Worm (Caenorhabditis elegans) whole organism, midembryonic: ENCODE data around the gene abhd-5.1.

Experiments
- T22C8.4 ChIP-seq: fragments of 200-800 bp; sonication (Bioruptor generic); IDR thresholded peaks from 2 replicates; pipeline ENCODE4 v1.3.6; 2022; ENCODE audit warnings: missing genetic modification characterization, missing compliant biosample characterization
- cog-1 ChIP-seq: sonication (generic microtip); optimal IDR thresholded peaks from 2 replicates; lab custom pipeline; 2016; ENCODE audit warnings: missing genetic modification characterization, missing compliant biosample characterization
- flt-1 ChIP-seq: fragments of 200-800 bp; sonication (Bioruptor generic); IDR thresholded peaks from 2 replicates; pipeline ENCODE4 v1.3.6; 2022; ENCODE audit warnings: missing genetic modification characterization, missing compliant biosample characterization
- klf-2 ChIP-seq: fragments of 200-800 bp; sonication (Bioruptor generic); conservative IDR thresholded peaks from 2 replicates; pipeline ENCODE4 v1.3.6; 2022; ENCODE audit warnings: missing genetic modification reagents, missing genetic modification characterization, missing compliant biosample characterization
- med-1 ChIP-seq: sonication (generic microtip); optimal IDR thresholded peaks from 2 replicates; lab custom pipeline; 2017; ENCODE audit warnings: missing genetic modification characterization, mild to moderate bottlenecking, missing compliant biosample characterization, antibody characterized with exemption, missing genetic modification reagents; ENCODE audit not compliant: insufficient read depth
- ref-1 ChIP-seq: fragments of 200-800 bp; sonication (Bioruptor generic); conservative IDR thresholded peaks from 2 replicates; pipeline ENCODE4 v1.3.6; 2022; ENCODE audit warnings: missing genetic modification reagents, missing genetic modification characterization, missing compliant biosample characterization
- tab-1 ChIP-seq: fragments of 200-800 bp; sonication (Bioruptor generic); IDR thresholded peaks from 2 replicates; pipeline ENCODE4 v1.3.6; 2022; ENCODE audit warnings: missing genetic modification characterization, missing compliant biosample characterization
- ztf-23 ChIP-seq: fragments of 200-800 bp; sonication (Bioruptor generic); IDR thresholded peaks from 2 replicates; pipeline ENCODE4 v1.3.6; 2022; ENCODE audit warnings: missing genetic modification reagents, missing genetic modification characterization, missing compliant biosample characterization
- ztf-29 ChIP-seq: fragments of 200-800 bp; sonication (Bioruptor generic); IDR thresholded peaks from 2 replicates; pipeline ENCODE4 v1.3.6; 2022; ENCODE audit warnings: missing genetic modification reagents, missing genetic modification characterization, missing compliant biosample characterization

ce11 chrV:4894971-4895370, 47.5 kb downstream of the abhd-5.1 start, which contains the start of gene ugt-11:
- TF ChIP-seq flt-1 (GFP tag; lab: Robert Waterston, UW): no peak
- TF ChIP-seq T22C8.4 (GFP tag; lab: Robert Waterston, UW): no peak
- TF ChIP-seq ref-1: no peak
- TF ChIP-seq cog-1: no peak
- TF ChIP-seq ztf-23 (GFP tag; lab: Robert Waterston, UW): no peak
- TF ChIP-seq tab-1: no peak
- no peak for TF ChIP-seq ztf-29 (GFP tag; lab: Robert Waterston, UW)
- no peak for TF ChIP-seq med-1
- TF ChIP-seq klf-2 (GFP tag; lab: Robert Waterston, UW): no peak
